Worm (Caenorhabditis elegans) whole organism, mixed stage, embryonic: ENCODE measurements around the gene atg-10.

Experiments used
- M03D4.4 ChIP-seq: sonication (generic microtip); optimal IDR thresholded peaks from 2 replicates; lab custom pipeline; 2017; ENCODE audit warnings: mild to moderate bottlenecking, missing genetic modification characterization, missing compliant biosample characterization
- bed-3 ChIP-seq: fragments of 200-800 bp; sonication (Bioruptor generic); optimal IDR thresholded peaks from 3 replicates; lab custom pipeline; 2018; ENCODE audit warnings: mild to moderate bottlenecking, missing genetic modification characterization, moderate library complexity, missing compliant biosample characterization
- blmp-1 ChIP-seq: fragments of 150-350 bp; optimal IDR thresholded peaks from 2 replicates; lab custom pipeline; 2014; ENCODE audit warnings: missing biosample characterization, missing genetic modification characterization
- ceh-39 ChIP-seq: fragments of 150-350 bp; optimal IDR thresholded peaks from 2 replicates; lab custom pipeline; 2014; ENCODE audit warnings: missing biosample characterization, missing genetic modification characterization
- ceh-43 ChIP-seq: fragments of 200-800 bp; sonication (Bioruptor generic); optimal IDR thresholded peaks from 2 replicates; lab custom pipeline; 2018; ENCODE audit warnings: mild to moderate bottlenecking, missing genetic modification characterization, moderate library complexity, missing compliant biosample characterization
- ceh-83 ChIP-seq: fragments of 200-800 bp; sonication (Bioruptor generic); optimal IDR thresholded peaks from 2 replicates; lab custom pipeline; 2018; ENCODE audit warnings: mild to moderate bottlenecking, missing genetic modification characterization, missing compliant biosample characterization
- ces-1 ChIP-seq: fragments of 150-350 bp; optimal IDR thresholded peaks from 2 replicates; lab custom pipeline; 2014; ENCODE audit warnings: missing biosample characterization, missing genetic modification reagents, missing genetic modification characterization
- cnd-1 ChIP-seq: fragments of 200-800 bp; sonication (Bioruptor generic); optimal IDR thresholded peaks from 2 replicates; lab custom pipeline; 2018; ENCODE audit warnings: mild to moderate bottlenecking, missing genetic modification characterization, missing compliant biosample characterization
- drap-1 ChIP-seq: fragments of 200-800 bp; sonication (Bioruptor generic); optimal IDR thresholded peaks from 3 replicates; lab custom pipeline; 2018; ENCODE audit warnings: mild to moderate bottlenecking, missing genetic modification characterization, missing compliant biosample characterization
- elt-1 ChIP-seq: sonication (generic microtip); optimal IDR thresholded peaks from 2 replicates; lab custom pipeline; 2017; ENCODE audit warnings: missing genetic modification characterization, mild to moderate bottlenecking, missing compliant biosample characterization, antibody characterized with exemption, moderate library complexity, borderline replicate concordance; ENCODE audit not compliant: insufficient read depth
- elt-3 ChIP-seq: fragments of 150-350 bp; optimal IDR thresholded peaks from 2 replicates; lab custom pipeline; 2014; ENCODE audit warnings: missing biosample characterization, missing genetic modification characterization
- flh-1 ChIP-seq: fragments of 200-800 bp; sonication (Bioruptor generic); optimal IDR thresholded peaks from 2 replicates; lab custom pipeline; 2018; ENCODE audit warnings: mild to moderate bottlenecking, missing genetic modification characterization, moderate library complexity, missing compliant biosample characterization
- ham-2 ChIP-seq: fragments of 200-800 bp; sonication (Bioruptor generic); optimal IDR thresholded peaks from 2 replicates; lab custom pipeline; 2018; ENCODE audit warnings: mild to moderate bottlenecking, missing genetic modification characterization, missing compliant biosample characterization
- hlh-1 ChIP-seq: fragments of 150-350 bp; optimal IDR thresholded peaks from 2 replicates; lab custom pipeline; 2014; ENCODE audit warnings: missing biosample characterization, missing genetic modification reagents, missing genetic modification characterization
- lin-13 ChIP-seq: fragments of 150-350 bp; optimal IDR thresholded peaks from 2 replicates; lab custom pipeline; 2014; ENCODE audit warnings: missing biosample characterization, missing genetic modification characterization
- lin-32 ChIP-seq: fragments of 200-800 bp; sonication (Bioruptor generic); optimal IDR thresholded peaks from 2 replicates; lab custom pipeline; 2018; ENCODE audit warnings: mild to moderate bottlenecking, missing genetic modification characterization, missing compliant biosample characterization
- mab-5 ChIP-seq: fragments of 150-350 bp; optimal IDR thresholded peaks from 2 replicates; lab custom pipeline; 2014; ENCODE audit warnings: missing biosample characterization, missing genetic modification characterization
- mls-2 ChIP-seq: sonication (generic microtip); optimal IDR thresholded peaks from 2 replicates; lab custom pipeline; 2016; ENCODE audit warnings: mild to moderate bottlenecking, missing genetic modification characterization, moderate library complexity, missing compliant biosample characterization
- nhr-2 ChIP-seq: fragments of 150-350 bp; optimal IDR thresholded peaks from 2 replicates; lab custom pipeline; 2014; ENCODE audit warnings: missing biosample characterization, missing genetic modification characterization
- nhr-237 ChIP-seq: fragments of 150-350 bp; optimal IDR thresholded peaks from 2 replicates; lab custom pipeline; 2014; ENCODE audit warnings: missing biosample characterization, missing genetic modification characterization
- nhr-28 ChIP-seq: fragments of 150-350 bp; optimal IDR thresholded peaks from 2 replicates; lab custom pipeline; 2014; ENCODE audit warnings: missing biosample characterization, missing genetic modification characterization
- pha-4 ChIP-seq: fragments of 150-350 bp; optimal IDR thresholded peaks from 2 replicates; lab custom pipeline; 2018; ENCODE audit warnings: missing biosample characterization, missing genetic modification reagents, missing genetic modification characterization
- sem-2 ChIP-seq: fragments of 200-800 bp; sonication (Bioruptor generic); optimal IDR thresholded peaks from 2 replicates; lab custom pipeline; 2018; ENCODE audit warnings: mild to moderate bottlenecking, missing genetic modification characterization, missing compliant biosample characterization
- sptf-1 ChIP-seq: sonication (generic microtip); optimal IDR thresholded peaks from 2 replicates; lab custom pipeline; 2017; ENCODE audit warnings: mild to moderate bottlenecking, missing genetic modification characterization, moderate library complexity, missing compliant biosample characterization
- unc-120 ChIP-seq: sonication (generic microtip); optimal IDR thresholded peaks from 2 replicates; lab custom pipeline; 2017; ENCODE audit warnings: missing genetic modification characterization, missing compliant biosample characterization; ENCODE audit not compliant: poor library complexity, severe bottlenecking
- unc-39 ChIP-seq: fragments of 150-350 bp; optimal IDR thresholded peaks from 2 replicates; lab custom pipeline; 2014; ENCODE audit warnings: missing biosample characterization, missing genetic modification characterization
- unc-62 ChIP-seq: fragments of 150-350 bp; optimal IDR thresholded peaks from 2 replicates; lab custom pipeline; 2014; ENCODE audit warnings: missing biosample characterization, missing genetic modification reagents, missing genetic modification characterization
- ztf-11 ChIP-seq: fragments of 150-350 bp; optimal IDR thresholded peaks from 2 replicates; lab custom pipeline; 2014; ENCODE audit warnings: missing biosample characterization, missing genetic modification characterization

atg-10 gene

ce11 chrII:8658835-8659234, at the start of gene atg-10:
atg-10 (plus strand) TSS chrII:8659135.
- no peak for TF ChIP-seq ces-1 (GFP tag; lab: Kevin White, UChicago)
- TF ChIP-seq unc-62 (GFP tag; lab: Kevin White, UChicago), result no peak
- no peak for TF ChIP-seq mab-5
- TF ChIP-seq ceh-39, result no peak
- no peak for TF ChIP-seq sem-2
- no peak for TF ChIP-seq ceh-83 (GFP tag; lab: Kevin White, UChicago)
- no peak for TF ChIP-seq ham-2
- no peak for TF ChIP-seq mls-2 (tag; lab: Kevin White, UChicago)
- TF ChIP-seq sptf-1 (tag; lab: Kevin White, UChicago), result no peak
- TF ChIP-seq unc-39 (tag; lab: Kevin White, UChicago), result no peak

- no peak for TF ChIP-seq ceh-43 (GFP tag; lab: Kevin White, UChicago)
- TF ChIP-seq elt-1, result no peak
- no peak for TF ChIP-seq nhr-237 (tag; lab: Kevin White, UChicago)
- no peak for TF ChIP-seq flh-1 (GFP tag; lab: Kevin White, UChicago)
- no peak for TF ChIP-seq mab-5
- TF ChIP-seq ham-2, result no peak
- no peak for TF ChIP-seq blmp-1 (tag; lab: Kevin White, UChicago)
- no peak for TF ChIP-seq unc-39 (tag; lab: Kevin White, UChicago)
- no peak for TF ChIP-seq nhr-28
- no peak for TF ChIP-seq bed-3 (GFP tag; lab: Kevin White, UChicago)
- TF ChIP-seq sptf-1 (tag; lab: Kevin White, UChicago), result no peak
- TF ChIP-seq elt-3 (tag; lab: Kevin White, UChicago), result no peak
- no peak for TF ChIP-seq drap-1
- no peak for TF ChIP-seq pha-4 (tag; lab: Kevin White, UChicago)
Measured at ce11 chrII:8610085-8610484, 48.9 kb upstream of the atg-10 start, which contains the start of gene F28C6.9. F28C6.9 (minus strand) TSS chrII:8610185.

- TF ChIP-seq pha-4 (tag; lab: Kevin White, UChicago) (no peak), mab-5 (no peak), elt-1 (no peak), hlh-1 (no peak)
Measured at ce11 chrII:8610585-8610984, 48.4 kb upstream of the atg-10 start.

ce11 chrII:8611330-8611729, 47.6 kb upstream of the atg-10 start:
- TF ChIP-seq lin-32 (GFP tag; lab: Kevin White, UChicago) (no peak), ces-1 (GFP tag; lab: Kevin White, UChicago) (peak; percentile 65)

ce11 chrII:8612470-8612869, 46.5 kb upstream of the atg-10 start, which contains the start of gene T22C8.1:
T22C8.1 (plus strand) TSS chrII:8612770.
- TF ChIP-seq mls-2 (tag; lab: Kevin White, UChicago) (no peak), unc-120 (no peak), ztf-11 (no peak), cnd-1 (tag; lab: Kevin White, UChicago) (no peak), nhr-2 (no peak), lin-32 (GFP tag; lab: Kevin White, UChicago) (no peak), unc-62 (GFP tag; lab: Kevin White, UChicago) (no peak), ceh-39 (no peak), elt-1 (no peak), unc-39 (tag; lab: Kevin White, UChicago) (no peak), ces-1 (GFP tag; lab: Kevin White, UChicago) (no peak)
- TF ChIP-seq, all 35 proteins: peak for 0

ce11 chrII:8616155-8616554, 42.8 kb upstream of the atg-10 start:
- no peak for TF ChIP-seq ceh-83 (GFP tag; lab: Kevin White, UChicago)
- no peak for TF ChIP-seq ceh-39
- TF ChIP-seq ztf-11, result no peak
- no peak for TF ChIP-seq pha-4 (tag; lab: Kevin White, UChicago)
- TF ChIP-seq ceh-43 (GFP tag; lab: Kevin White, UChicago), result no peak
- TF ChIP-seq flh-1 (GFP tag; lab: Kevin White, UChicago), result no peak
- TF ChIP-seq M03D4.4 (tag; lab: Kevin White, UChicago), result no peak
- no peak for TF ChIP-seq unc-62 (GFP tag; lab: Kevin White, UChicago)
- no peak for TF ChIP-seq nhr-28
- TF ChIP-seq lin-13, result no peak
- TF ChIP-seq nhr-237 (tag; lab: Kevin White, UChicago), result no peak
- TF ChIP-seq bed-3 (GFP tag; lab: Kevin White, UChicago), result no peak
- no peak for TF ChIP-seq unc-39 (tag; lab: Kevin White, UChicago)
- no peak for TF ChIP-seq lin-32 (GFP tag; lab: Kevin White, UChicago)
- no peak for TF ChIP-seq cnd-1 (tag; lab: Kevin White, UChicago)
- TF ChIP-seq elt-3 (tag; lab: Kevin White, UChicago), result no peak
